Fruit fly (Drosophila melanogaster) ovary, adult (tissue): Measurements from ENCODE around the gene CG13627.

Experiments used
- CG17801 ChIP-seq: fragments of 200-800 bp; optimal IDR thresholded peaks from 2 replicates; lab custom pipeline; 2019; ENCODE audit warnings: missing biosample characterization, mild to moderate bottlenecking, missing genetic modification characterization, moderate library complexity; ENCODE audit not compliant: partially characterized antibody

Gene CG13627

dm6 chr3R:24764971-24765370, 52.4 kb downstream of the CG13627 start, which contains the start of gene AstA:
TSS of gene AstA (minus strand) at chr3R:24765071.
- TF ChIP-seq CG17801 = no peak

- no peak for TF ChIP-seq CG17801
Measured at dm6 chr3R:24766684-24767083, 54.1 kb downstream of the CG13627 start.
